Fruit fly (Drosophila melanogaster): ENCODE data around the gene CG33298.

The CG33298 gene

DNA sequence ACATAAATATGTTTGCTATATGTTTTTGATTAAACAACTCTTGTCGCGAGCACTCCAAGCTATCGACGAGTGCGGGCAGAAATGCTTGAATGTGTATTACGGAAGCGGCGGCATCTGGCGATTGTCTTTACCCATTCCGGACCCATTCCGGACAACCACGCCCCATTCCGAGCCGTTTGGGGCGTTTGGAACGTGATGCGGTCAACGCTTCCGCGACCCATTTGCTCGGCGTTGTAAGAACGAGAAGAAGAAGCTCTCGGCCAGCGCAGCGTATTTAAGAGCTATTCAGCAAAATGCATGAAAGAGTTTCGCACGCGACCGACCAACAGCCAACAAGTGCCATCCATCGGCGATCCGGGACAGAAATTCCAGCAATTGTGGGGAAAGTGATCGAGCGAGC lies 50.2 kb downstream of the CG33298 start, which contains the start of gene CG13114:
CG13114 (plus strand) TSS at position 301 of the 400 bp plus-strand sequence.
- TF ChIP-seq Crg-1 (GFP tag; optimal IDR thresholded peaks at IDR 0.05) = no peak
- TF ChIP-seq tj (GFP tag; optimal IDR thresholded peaks at IDR 0.05) = peak; percentile 88
- peak; percentile 41 for TF ChIP-seq bab1 (GFP tag; optimal IDR thresholded peaks at IDR 0.05)

- TF ChIP-seq CG11617 (GFP tag; optimal IDR thresholded peaks at IDR 0.05) (no peak), Hr96 (GFP tag; optimal IDR thresholded peaks at IDR 0.05) (no peak), cic (GFP tag; optimal IDR thresholded peaks at IDR 0.05) (no peak), kay (GFP tag; ENCODE audit: borderline replicate concordance) (peak; percentile 75), CG5204 (GFP tag; optimal IDR thresholded peaks at IDR 0.05) (peak; percentile 13), Mnt (GFP tag; optimal IDR thresholded peaks at IDR 0.05) (peak; percentile 31), Crg-1 (GFP tag; optimal IDR thresholded peaks at IDR 0.05) (no peak), CG1620 (GFP tag; optimal IDR thresholded peaks at IDR 0.05) (no peak)
These were observed 55.6 kb downstream of the CG33298 start for dm6 chr2L:9550880-9551279.

DNA sequence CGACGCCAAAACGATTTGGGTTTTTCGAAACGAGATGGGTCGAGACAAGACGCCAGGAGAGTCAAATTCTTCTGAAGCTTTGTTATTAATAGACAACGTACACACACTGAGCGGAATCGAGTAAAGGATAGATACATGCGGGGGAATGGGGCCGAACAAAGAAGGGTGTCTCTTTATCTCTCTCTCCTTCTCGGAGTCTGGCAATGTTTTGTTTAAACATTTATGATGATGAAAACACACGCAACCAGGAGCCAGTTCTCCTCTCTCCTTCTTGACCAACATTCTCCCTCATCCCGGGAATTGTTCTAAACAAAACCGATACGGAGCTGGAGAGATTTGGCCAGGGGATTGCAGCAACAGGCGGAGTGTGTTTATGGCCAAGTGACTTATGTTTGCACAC lies 62.6 kb downstream of the CG33298 start:
- no peak for TF ChIP-seq CG7101 (tag; optimal IDR thresholded peaks at IDR 0.05)
- no peak for TF ChIP-seq cic (GFP tag; optimal IDR thresholded peaks at IDR 0.05)
- no peak for TF ChIP-seq Clk (GFP tag; optimal IDR thresholded peaks at IDR 0.05)
- TF ChIP-seq CG14711 (tag; optimal IDR thresholded peaks at IDR 0.05) = no peak

DNA sequence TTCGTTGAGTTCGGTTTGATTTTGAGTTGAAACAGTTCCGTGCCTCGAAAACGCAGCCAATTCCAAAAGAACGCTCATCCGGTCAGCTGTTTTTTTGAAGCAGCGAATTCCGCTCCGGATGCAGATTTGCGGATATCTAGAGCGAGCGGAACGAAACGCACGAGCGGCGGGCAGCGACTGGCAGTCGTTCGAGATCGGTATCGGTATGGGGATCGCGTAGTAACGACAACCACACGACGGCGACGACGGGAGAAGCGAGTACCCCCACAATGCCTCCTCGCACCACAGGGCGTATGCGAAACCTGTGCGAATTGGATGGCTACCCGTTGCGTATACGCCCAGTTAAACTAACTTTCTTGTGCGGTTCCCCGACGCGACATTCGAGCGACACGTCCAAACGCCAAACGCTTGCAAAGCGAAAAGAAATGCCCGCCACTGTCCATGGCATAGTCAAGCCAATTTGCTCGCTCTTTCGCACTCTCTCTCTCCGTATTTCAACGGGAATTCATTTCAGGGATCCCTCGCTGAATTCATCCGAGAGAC lies 64.8 kb downstream of the CG33298 start:
- TF ChIP-seq CG7101 (tag; optimal IDR thresholded peaks at IDR 0.05) (no peak), kay (GFP tag; ENCODE audit: borderline replicate concordance) (peak; percentile 71), pad (GFP tag; optimal IDR thresholded peaks at IDR 0.05) (no peak), Hr96 (GFP tag; optimal IDR thresholded peaks at IDR 0.05) (no peak)

dm6 chr2L:9562713-9563112 lies 67.4 kb downstream of the CG33298 start:
- TF ChIP-seq CG14711 (tag; optimal IDR thresholded peaks at IDR 0.05) (no peak), cnc (optimal IDR thresholded peaks at IDR 0.05) (no peak), toe (GFP tag; optimal IDR thresholded peaks at IDR 0.05) (no peak), CG12768 (GFP tag; optimal IDR thresholded peaks at IDR 0.05) (no peak), kay (GFP tag; ENCODE audit: borderline replicate concordance) (no peak), pad (GFP tag; optimal IDR thresholded peaks at IDR 0.05) (no peak), CG33017 (tag; optimal IDR thresholded peaks at IDR 0.05) (no peak), tj (GFP tag; optimal IDR thresholded peaks at IDR 0.05) (no peak), Crg-1 (GFP tag; optimal IDR thresholded peaks at IDR 0.05) (no peak), bab1 (GFP tag; optimal IDR thresholded peaks at IDR 0.05) (no peak), CG7101 (tag; optimal IDR thresholded peaks at IDR 0.05) (no peak), Mnt (GFP tag; optimal IDR thresholded peaks at IDR 0.05) (no peak), Hr96 (GFP tag; optimal IDR thresholded peaks at IDR 0.05) (no peak)

DNA sequence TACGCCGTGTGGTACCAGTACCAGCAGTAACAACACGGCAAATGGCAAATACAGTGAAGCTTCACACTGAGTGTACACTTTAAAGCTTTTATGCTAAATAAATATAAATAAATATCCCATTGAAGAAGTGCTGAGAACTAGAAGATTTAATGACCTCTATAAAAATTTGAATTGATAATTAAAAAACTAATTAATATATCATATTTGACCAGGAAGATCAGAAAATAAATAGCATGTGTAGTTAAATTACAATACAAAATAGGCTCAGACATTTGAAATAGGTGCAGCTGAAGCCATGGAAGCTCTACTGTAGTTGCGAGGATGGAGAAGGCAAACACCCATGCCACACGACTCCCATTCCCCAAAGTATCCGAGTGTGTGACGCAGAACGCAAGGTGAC lies 69.3 kb downstream of the CG33298 start:
- TF ChIP-seq CG33017 (tag; optimal IDR thresholded peaks at IDR 0.05) (peak; percentile 9), CG1620 (GFP tag; optimal IDR thresholded peaks at IDR 0.05) (no peak), CG7101 (tag; optimal IDR thresholded peaks at IDR 0.05) (peak; percentile 2), CG7045 (GFP tag; optimal IDR thresholded peaks at IDR 0.05) (peak; percentile 47), Crg-1 (GFP tag; optimal IDR thresholded peaks at IDR 0.05) (no peak), CG12768 (GFP tag; optimal IDR thresholded peaks at IDR 0.05) (peak; percentile 25)

DNA sequence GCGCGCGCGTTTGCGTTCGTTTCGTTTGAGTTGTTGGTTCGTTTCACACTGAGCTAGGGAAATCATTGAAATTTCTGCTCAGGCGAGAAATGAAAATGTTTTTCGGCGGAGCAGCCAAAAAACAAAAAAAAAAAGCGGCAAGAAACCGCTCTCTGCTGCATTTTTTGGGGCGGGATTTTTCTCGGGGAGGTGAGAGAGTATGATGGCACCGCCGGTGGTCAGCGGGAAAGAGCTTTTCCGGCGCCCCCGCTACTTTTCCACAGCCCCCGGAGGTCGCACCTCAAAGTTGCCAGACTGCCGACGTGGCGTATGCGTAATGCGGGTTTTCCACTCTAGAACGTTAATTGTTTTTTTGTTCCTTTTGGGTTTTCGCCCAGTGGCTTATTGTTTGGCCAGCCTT lies 70.1 kb downstream of the CG33298 start, which contains the start of gene CG46468:
CG46468 (minus strand) TSS at position 52 of the 400 bp plus-strand sequence.
- no peak for TF ChIP-seq toe (GFP tag; optimal IDR thresholded peaks at IDR 0.05)
- no peak for TF ChIP-seq Crg-1 (GFP tag; optimal IDR thresholded peaks at IDR 0.05)
- no peak for TF ChIP-seq cnc (optimal IDR thresholded peaks at IDR 0.05)
- TF ChIP-seq CG7045 (GFP tag; optimal IDR thresholded peaks at IDR 0.05) = no peak
- no peak for TF ChIP-seq CG11617 (GFP tag; optimal IDR thresholded peaks at IDR 0.05)
- no peak for TF ChIP-seq ovo (GFP tag; optimal IDR thresholded peaks at IDR 0.05)
- TF ChIP-seq pad (GFP tag; optimal IDR thresholded peaks at IDR 0.05) = no peak
- TF ChIP-seq tj (GFP tag; optimal IDR thresholded peaks at IDR 0.05) = no peak
- TF ChIP-seq bab1 (GFP tag; optimal IDR thresholded peaks at IDR 0.05) = no peak
- no peak for TF ChIP-seq CG1620 (GFP tag; optimal IDR thresholded peaks at IDR 0.05)
- no peak for TF ChIP-seq CG5204 (GFP tag; optimal IDR thresholded peaks at IDR 0.05)
- TF ChIP-seq CG14711 (tag; optimal IDR thresholded peaks at IDR 0.05) = no peak
- TF ChIP-seq CG7101 (tag; optimal IDR thresholded peaks at IDR 0.05) = no peak
- TF ChIP-seq CG33017 (tag; optimal IDR thresholded peaks at IDR 0.05) = no peak
- TF ChIP-seq Hr96 (GFP tag; optimal IDR thresholded peaks at IDR 0.05) = no peak
- TF ChIP-seq Mnt (GFP tag; optimal IDR thresholded peaks at IDR 0.05) = no peak
- no peak for TF ChIP-seq cic (GFP tag; optimal IDR thresholded peaks at IDR 0.05)
- no peak for TF ChIP-seq CG12768 (GFP tag; optimal IDR thresholded peaks at IDR 0.05)
- TF ChIP-seq kay (GFP tag; ENCODE audit: borderline replicate concordance) = no peak
- TF ChIP-seq Clk (GFP tag; optimal IDR thresholded peaks at IDR 0.05) = no peak

dm6 chr2L:9566656-9567055 lies 71.4 kb downstream of the CG33298 start, which contains the start of gene jp:
jp (minus strand) TSS chr2L:9566750.
- TF ChIP-seq Mnt (GFP tag; optimal IDR thresholded peaks at IDR 0.05) (no peak), toe (GFP tag; optimal IDR thresholded peaks at IDR 0.05) (no peak)

Measured in whole organism, adult.